Fruit fly (Drosophila melanogaster): ENCODE measurements around the gene Tak1.
A peak's percentile ranks its signal among the peaks of the same experiment; 100 is the strongest.

- TF ChIP-seq HLH106 (tag; optimal IDR thresholded peaks at IDR 0.05) (no peak), Vsx2 (GFP tag; optimal IDR thresholded peaks at IDR 0.05; ENCODE audit: partially characterized antibody) (no peak), GATAd (GFP tag; optimal IDR thresholded peaks at IDR 0.05) (no peak), psq (GFP tag; optimal IDR thresholded peaks at IDR 0.05) (peak; percentile 41), fru (GFP tag; optimal IDR thresholded peaks at IDR 0.05) (no peak), Abd-B (GFP tag; optimal IDR thresholded peaks at IDR 0.05) (no peak), Mio (GFP tag; optimal IDR thresholded peaks at IDR 0.05) (no peak)
Measured at dm6 chrX:20490883-20491282, 33.8 kb downstream of the Tak1 start.
